Fruit fly (Drosophila melanogaster) whole organism: Measurements from ENCODE around the gene MSBP.

Experiments used
- CG8478 ChIP-seq: fragments of >200 bp; optimal IDR thresholded peaks from 2 replicates; lab custom pipeline; 2018; ENCODE audit warnings: inconsistent platforms
- Dll ChIP-seq: fragments of >200 bp; optimal IDR thresholded peaks from 2 replicates; lab custom pipeline; 2017
- EcR ChIP-seq, 2 experiments: fragments of >200 bp; optimal IDR thresholded peaks; 2 replicates each; lab custom pipeline; 2017; ENCODE audit warnings: missing biosample characterization in 2 of 2, missing genetic modification characterization in 2 of 2, missing genetic modification reagents in 2 of 2
- pan ChIP-seq: fragments of >200 bp; optimal IDR thresholded peaks from 2 replicates; lab custom pipeline; 2017
- psq ChIP-seq: fragments of >200 bp; optimal IDR thresholded peaks from 2 replicates; lab custom pipeline; 2017
- usp ChIP-seq: fragments of >200 bp; optimal IDR thresholded peaks from 2 replicates; lab custom pipeline; 2017; ENCODE audit warnings: missing biosample characterization, missing genetic modification characterization, mixed read lengths

MSBP gene

dm6 chrX:15889780-15890608, at the start of gene MSBP, which contains the start of gene CG15916:
Gene MSBP (minus strand): TSS chrX:15890109.
Gene CG15916 (plus strand): TSS chrX:15890589.
- TF ChIP-seq CG8478 (lab: Kevin White, UChicago) = no peak
- no peak for TF ChIP-seq pan (lab: Kevin White, UChicago)
- TF ChIP-seq usp (GFP tag; lab: Kevin White, UChicago) = no peak
- TF ChIP-seq psq = no peak
- TF ChIP-seq EcR (GFP tag; optimal IDR thresholded peaks at IDR 0.05; lab: Kevin White, UChicago) = no peak
- no peak for TF ChIP-seq Dll (lab: Kevin White, UChicago)

DNA sequence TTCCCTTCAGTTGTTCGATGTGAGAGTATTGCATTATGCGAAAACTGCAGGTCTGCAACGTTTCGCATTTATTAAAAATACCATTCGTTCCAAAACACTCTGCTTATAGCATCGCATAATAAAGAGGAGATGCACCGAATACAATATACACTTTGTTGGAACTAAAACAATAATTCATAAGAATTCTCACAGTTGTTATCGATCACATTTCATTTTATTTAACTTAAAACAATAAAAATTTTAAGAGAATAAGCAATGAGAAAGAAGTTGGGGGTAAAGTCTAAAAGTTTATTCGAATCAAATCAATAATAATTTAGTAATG, 44.3 kb upstream of the MSBP start:
- TF ChIP-seq CG8478 (lab: Kevin White, UChicago) = no peak
- no peak for TF ChIP-seq EcR (GFP tag; optimal IDR thresholded peaks at IDR 0.05; lab: Kevin White, UChicago)
- TF ChIP-seq Dll (lab: Kevin White, UChicago) = no peak
- no peak for TF ChIP-seq pan (lab: Kevin White, UChicago)
- TF ChIP-seq psq = no peak
- TF ChIP-seq usp (GFP tag; lab: Kevin White, UChicago) = no peak

dm6 chrX:15933504-15934225, 43.8 kb upstream of the MSBP start, which contains the start of gene Ranbp16:
Gene Ranbp16 (minus strand): TSS chrX:15933867.
- no peak for TF ChIP-seq EcR (GFP tag; optimal IDR thresholded peaks at IDR 0.05; lab: Kevin White, UChicago)

dm6 chrX:15924805-15925204, 34.9 kb upstream of the MSBP start, which contains the start of gene Lcch3:
Gene Lcch3 (plus strand): TSS chrX:15925105.
- no peak for TF ChIP-seq CG8478 (lab: Kevin White, UChicago)
- no peak for TF ChIP-seq usp (GFP tag; lab: Kevin White, UChicago)
- no peak for TF ChIP-seq pan (lab: Kevin White, UChicago)
- no peak for TF ChIP-seq EcR (GFP tag; optimal IDR thresholded peaks at IDR 0.05; lab: Kevin White, UChicago)
- no peak for TF ChIP-seq psq
- no peak for TF ChIP-seq Dll (lab: Kevin White, UChicago)

DNA sequence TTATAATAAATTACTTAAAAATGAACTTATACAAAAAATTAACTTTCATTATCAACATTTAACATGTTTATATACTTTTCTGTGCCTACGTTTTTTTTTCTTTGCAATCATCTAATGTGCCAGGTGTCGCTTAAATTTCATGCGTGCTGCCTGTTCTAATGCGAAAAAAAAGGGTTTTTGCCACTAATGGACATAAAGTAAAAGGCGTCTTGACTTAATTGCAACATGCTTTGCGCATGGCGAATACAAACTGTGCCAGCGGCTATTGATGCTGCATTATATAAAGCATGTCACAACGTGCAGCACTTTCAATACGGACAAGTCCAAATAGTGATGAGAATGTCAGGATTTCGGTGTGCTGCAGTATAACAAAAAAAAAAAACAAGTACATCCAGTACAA, 31.7 kb upstream of the MSBP start, which contains the start of gene CG8916:
CG8916 (plus strand) TSS at position 301 of the 400 bp plus-strand sequence.
- TF ChIP-seq EcR (GFP tag; optimal IDR thresholded peaks at IDR 0.05; lab: Kevin White, UChicago) (no peak), usp (GFP tag; lab: Kevin White, UChicago) (no peak), Dll (lab: Kevin White, UChicago) (no peak), CG8478 (lab: Kevin White, UChicago) (no peak), psq (no peak), pan (lab: Kevin White, UChicago) (no peak)

dm6 chrX:15910570-15910969, 20.7 kb upstream of the MSBP start, which contains the start of gene Lrp4:
Gene Lrp4 (plus strand): TSS chrX:15910870.
- TF ChIP-seq Dll (lab: Kevin White, UChicago) (no peak), usp (GFP tag; lab: Kevin White, UChicago) (no peak), pan (lab: Kevin White, UChicago) (no peak), CG8478 (lab: Kevin White, UChicago) (no peak), psq (no peak), EcR (GFP tag; optimal IDR thresholded peaks at IDR 0.05; lab: Kevin White, UChicago) (no peak)

DNA sequence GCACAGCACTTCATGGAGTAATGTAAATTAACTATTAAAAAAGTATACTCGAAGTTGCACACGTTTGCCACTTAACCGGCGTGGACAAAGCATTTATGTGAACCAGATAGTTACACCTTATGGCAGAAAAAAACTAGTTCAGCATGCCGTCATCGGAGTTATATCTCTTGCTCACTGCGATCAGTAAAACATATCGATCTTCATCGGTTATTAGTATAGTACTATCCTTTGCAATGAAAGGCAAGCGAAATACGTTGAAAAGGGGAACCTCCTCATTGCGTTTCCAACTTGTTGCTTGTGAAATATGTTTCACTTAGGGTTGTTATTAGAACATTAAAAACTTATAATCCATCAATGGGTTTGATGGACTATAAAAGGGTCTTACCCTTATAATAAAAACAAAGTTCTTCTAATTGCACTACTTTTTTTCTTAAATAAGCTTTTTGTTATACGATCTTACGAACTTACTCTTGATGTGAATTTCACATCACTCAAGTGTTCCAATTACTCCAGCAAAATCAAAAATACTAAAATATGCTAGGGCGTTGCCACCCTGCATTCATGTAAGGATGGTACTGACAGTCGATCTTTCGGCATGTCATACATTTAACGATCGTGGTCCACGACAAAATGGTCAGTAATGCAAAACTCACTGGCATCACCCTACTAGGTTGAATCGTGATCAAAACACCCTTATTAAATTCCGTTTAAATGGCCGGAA, 19.8 kb upstream of the MSBP start, which contains the start of gene CycD:
CycD (minus strand) TSS at position 113 of the 721 bp plus-strand sequence.
- no peak for TF ChIP-seq usp (GFP tag; lab: Kevin White, UChicago)
- TF ChIP-seq CG8478 (lab: Kevin White, UChicago) = no peak
- TF ChIP-seq pan (lab: Kevin White, UChicago) = no peak
- TF ChIP-seq Dll (lab: Kevin White, UChicago) = no peak
- TF ChIP-seq psq = no peak
- no peak for TF ChIP-seq EcR (GFP tag; optimal IDR thresholded peaks at IDR 0.05; lab: Kevin White, UChicago)

dm6 chrX:15893732-15894264, 3.9 kb upstream of the MSBP start:
- no peak for TF ChIP-seq EcR (GFP tag; optimal IDR thresholded peaks at IDR 0.05; lab: Kevin White, UChicago)
- no peak for TF ChIP-seq Dll (lab: Kevin White, UChicago)
- no peak for TF ChIP-seq pan (lab: Kevin White, UChicago)
- TF ChIP-seq psq = no peak

DNA sequence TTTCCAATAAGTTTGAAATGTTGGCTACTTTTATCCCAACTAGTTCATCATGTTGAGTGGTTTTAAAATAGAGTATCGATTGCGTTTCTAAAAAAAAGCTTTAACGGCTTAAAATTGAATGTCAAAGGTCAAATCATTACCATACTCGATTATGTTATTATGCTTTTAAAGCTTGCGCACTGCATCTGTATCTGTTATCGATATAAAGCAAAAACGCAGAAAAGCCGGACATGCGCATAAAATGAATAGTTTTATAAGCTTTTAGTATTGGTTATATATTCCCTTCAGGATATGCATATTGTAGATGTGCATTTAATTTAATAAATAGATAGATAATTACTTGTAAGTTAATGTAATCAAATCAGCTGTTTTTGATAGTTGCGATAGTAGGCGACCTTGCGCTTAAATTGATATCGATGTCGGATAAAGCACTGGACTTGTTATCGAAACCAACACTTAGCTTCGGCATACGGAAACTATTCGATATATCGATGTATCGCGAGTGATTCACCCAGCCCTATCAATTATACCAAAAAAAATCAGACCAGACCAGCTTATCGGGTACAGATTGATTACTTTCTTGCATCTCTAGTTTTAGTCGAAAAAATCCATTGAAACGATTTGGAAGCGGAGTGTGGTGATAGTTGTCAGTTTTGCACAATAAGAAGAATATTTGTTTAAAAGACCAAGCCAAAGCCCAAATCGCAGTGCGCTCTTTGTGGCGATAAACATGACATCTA, 1.9 kb upstream of the MSBP start, which contains the start of gene shi:
shi (plus strand) TSS at position 511 of the 740 bp plus-strand sequence.
- TF ChIP-seq pan (lab: Kevin White, UChicago) (no peak), Dll (lab: Kevin White, UChicago) (no peak), psq (no peak), CG8478 (lab: Kevin White, UChicago) (no peak), usp (GFP tag; lab: Kevin White, UChicago) (no peak), EcR (GFP tag; optimal IDR thresholded peaks at IDR 0.05; lab: Kevin White, UChicago) (no peak)

DNA sequence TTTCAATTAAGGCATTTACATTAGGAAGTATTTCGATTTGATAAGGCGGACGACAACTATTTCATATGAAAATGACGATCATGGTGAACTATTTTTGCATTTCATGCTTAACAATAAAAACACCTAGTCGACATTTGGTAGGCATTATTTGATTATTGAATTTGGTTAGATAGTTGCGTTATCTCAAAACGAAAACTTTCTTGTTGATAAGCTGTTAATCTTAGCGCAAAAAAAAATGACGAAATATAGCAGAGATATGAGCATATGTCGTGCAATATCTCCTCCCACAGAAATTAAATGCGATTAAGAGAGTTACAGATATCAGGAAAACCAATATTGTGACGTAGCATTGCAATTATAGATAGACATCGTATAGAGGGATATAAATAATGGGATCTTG, 1.1 kb downstream of the MSBP start:
- TF ChIP-seq EcR (GFP tag; optimal IDR thresholded peaks at IDR 0.05; lab: Kevin White, UChicago) (no peak), usp (GFP tag; lab: Kevin White, UChicago) (no peak), Dll (lab: Kevin White, UChicago) (no peak), pan (lab: Kevin White, UChicago) (no peak), psq (no peak), CG8478 (lab: Kevin White, UChicago) (no peak)
